Fruit fly (Drosophila melanogaster) whole organism, embryonic: ENCODE data around the gene shi.
A peak's percentile ranks its signal among the peaks of the same experiment; 100 is the strongest.

Experiments used
- Atf-2 ChIP-seq: fragments of 200-800 bp; sonication (Bioruptor generic); optimal IDR thresholded peaks from 2 replicates; lab custom pipeline; 2016; ENCODE audit warnings: missing biosample characterization, missing genetic modification characterization
- Atf3 ChIP-seq: fragments of 200-800 bp; sonication (Bioruptor generic); optimal IDR thresholded peaks from 3 replicates; lab custom pipeline; 2016; ENCODE audit warnings: missing biosample characterization, missing genetic modification characterization
- B-H2 ChIP-seq: fragments of 200-800 bp; sonication (Bioruptor generic); optimal IDR thresholded peaks from 2 replicates; lab custom pipeline; 2018; ENCODE audit warnings: missing biosample characterization, mild to moderate bottlenecking, missing genetic modification characterization
- Bgb ChIP-seq: fragments of 200-800 bp; sonication (Bioruptor generic); IDR thresholded peaks from 2 replicates; pipeline ENCODE4 v1.3.6; 2022; ENCODE audit warnings: missing biosample characterization, missing genetic modification characterization; ENCODE audit not compliant: partially characterized antibody
- CG10321 ChIP-seq: fragments of 200-800 bp; sonication (Bioruptor generic); IDR thresholded peaks from 2 replicates; pipeline ENCODE4 v1.3.6; 2022; ENCODE audit warnings: missing biosample characterization, missing genetic modification characterization
- CG10431 ChIP-seq: fragments of 200-800 bp; sonication (Bioruptor generic); optimal IDR thresholded peaks from 3 replicates; lab custom pipeline; 2018; ENCODE audit warnings: missing biosample characterization, mild to moderate bottlenecking, missing genetic modification characterization
- CG10654 ChIP-seq: fragments of 200-800 bp; sonication (Bioruptor generic); optimal IDR thresholded peaks from 2 replicates; lab custom pipeline; 2016; ENCODE audit warnings: missing biosample characterization, missing genetic modification characterization
- CG10979 ChIP-seq: fragments of 200-800 bp; sonication (Bioruptor generic); optimal IDR thresholded peaks from 2 replicates; lab custom pipeline; 2018; ENCODE audit warnings: missing biosample characterization, mild to moderate bottlenecking, missing genetic modification characterization, moderate library complexity
- CG12659 ChIP-seq: fragments of 200-800 bp; sonication (Bioruptor generic); optimal IDR thresholded peaks from 3 replicates; lab custom pipeline; 2017; ENCODE audit warnings: mild to moderate bottlenecking, missing biosample characterization, missing genetic modification reagents, missing genetic modification characterization
- CG13424 ChIP-seq: fragments of 200-800 bp; sonication (Bioruptor generic); optimal IDR thresholded peaks from 2 replicates; lab custom pipeline; 2019; ENCODE audit warnings: missing biosample characterization, mild to moderate bottlenecking, missing genetic modification characterization, moderate library complexity
- CG14965 ChIP-seq: fragments of 200-800 bp; sonication (Bioruptor generic); optimal IDR thresholded peaks from 2 replicates; lab custom pipeline; 2016; ENCODE audit warnings: missing biosample characterization, missing genetic modification characterization, borderline replicate concordance
- CG1603 ChIP-seq: fragments of 200-800 bp; sonication (Bioruptor generic); optimal IDR thresholded peaks from 2 replicates; lab custom pipeline; 2019; ENCODE audit warnings: missing biosample characterization, mild to moderate bottlenecking, missing genetic modification characterization, moderate library complexity
- CG1647 ChIP-seq: fragments of 200-800 bp; sonication (Bioruptor generic); optimal IDR thresholded peaks from 3 replicates; lab custom pipeline; 2016; ENCODE audit warnings: missing biosample characterization, missing genetic modification characterization
- CG17829 ChIP-seq: fragments of 200-800 bp; optimal IDR thresholded peaks from 2 replicates; lab custom pipeline; 2019; ENCODE audit warnings: missing biosample characterization, mild to moderate bottlenecking, missing genetic modification characterization, moderate library complexity
- CG2116 ChIP-seq: fragments of 200-800 bp; sonication (Bioruptor generic); optimal IDR thresholded peaks from 3 replicates; lab custom pipeline; 2018; ENCODE audit warnings: missing biosample characterization, mild to moderate bottlenecking, missing genetic modification characterization
- CG2202 ChIP-seq: fragments of 200-800 bp; sonication (Bioruptor generic); optimal IDR thresholded peaks from 2 replicates; lab custom pipeline; 2018; ENCODE audit warnings: missing biosample characterization, mild to moderate bottlenecking, missing genetic modification characterization
- CG30020 ChIP-seq: fragments of 200-800 bp; optimal IDR thresholded peaks from 2 replicates; lab custom pipeline; 2019; ENCODE audit warnings: missing biosample characterization, mild to moderate bottlenecking, missing genetic modification characterization, moderate library complexity
- CG33213 ChIP-seq: fragments of 200-800 bp; sonication (Bioruptor generic); optimal IDR thresholded peaks from 3 replicates; lab custom pipeline; 2016; ENCODE audit warnings: missing biosample characterization, missing genetic modification characterization
- CG4617 ChIP-seq: fragments of 200-800 bp; sonication (Bioruptor generic); optimal IDR thresholded peaks from 3 replicates; lab custom pipeline; 2016; ENCODE audit warnings: missing biosample characterization, missing genetic modification characterization, borderline replicate concordance
- CG6175 ChIP-seq: fragments of 200-800 bp; sonication (Bioruptor generic); IDR thresholded peaks from 3 replicates; pipeline ENCODE4 v1.3.6; 2022; ENCODE audit warnings: missing biosample characterization, missing genetic modification characterization
- CG6791 ChIP-seq: fragments of 200-800 bp; sonication (Bioruptor generic); IDR thresholded peaks from 3 replicates; pipeline ENCODE4 v1.3.6; 2022; ENCODE audit warnings: missing biosample characterization, missing genetic modification characterization; ENCODE audit not compliant: partially characterized antibody
- CG7745 ChIP-seq: fragments of 200-800 bp; sonication (Bioruptor generic); optimal IDR thresholded peaks from 2 replicates; lab custom pipeline; 2018; ENCODE audit warnings: missing biosample characterization, mild to moderate bottlenecking, missing genetic modification characterization, moderate library complexity
- CG9932 ChIP-seq: fragments of 200-800 bp; sonication (Bioruptor generic); IDR thresholded peaks from 2 replicates; pipeline ENCODE4 v1.3.6; 2022; ENCODE audit warnings: missing biosample characterization, missing genetic modification characterization
- Doc3 ChIP-seq: fragments of 200-800 bp; sonication (Bioruptor generic); IDR thresholded peaks from 3 replicates; pipeline ENCODE4 v1.3.6; 2022; ENCODE audit warnings: missing biosample characterization, missing genetic modification characterization; ENCODE audit not compliant: partially characterized antibody
- Dref ChIP-seq: fragments of 200-800 bp; sonication (Bioruptor generic); IDR thresholded peaks from 2 replicates; pipeline ENCODE4 v1.3.6; 2022; ENCODE audit warnings: missing biosample characterization, missing genetic modification characterization
- E2f2 ChIP-seq: fragments of 200-800 bp; sonication (Bioruptor generic); IDR thresholded peaks from 2 replicates; pipeline ENCODE4 v1.3.6; 2022; ENCODE audit warnings: missing biosample characterization, missing genetic modification characterization
- HmgD ChIP-seq: fragments of 200-800 bp; sonication (Bioruptor generic); optimal IDR thresholded peaks from 3 replicates; lab custom pipeline; 2016; ENCODE audit warnings: missing biosample characterization, missing genetic modification characterization
- MBD-R2 ChIP-seq: fragments of 200-800 bp; sonication (Bioruptor generic); IDR thresholded peaks from 2 replicates; pipeline ENCODE4 v1.3.6; 2022; ENCODE audit warnings: missing biosample characterization, missing genetic modification characterization
- MESR4 ChIP-seq: fragments of 200-800 bp; sonication (Bioruptor generic); optimal IDR thresholded peaks from 2 replicates; lab custom pipeline; 2018; ENCODE audit warnings: missing biosample characterization, mild to moderate bottlenecking, missing genetic modification characterization, moderate library complexity
- Med ChIP-seq: fragments of 200-800 bp; sonication (Bioruptor generic); peaks from one replicate; lab custom pipeline; 2016; ENCODE audit warnings: missing biosample characterization, missing genetic modification characterization, mild to moderate bottlenecking, inconsistent platforms, moderate library complexity
- Meics ChIP-seq: fragments of 200-800 bp; sonication (Bioruptor generic); optimal IDR thresholded peaks from 2 replicates; lab custom pipeline; 2017; ENCODE audit warnings: missing biosample characterization, mild to moderate bottlenecking, missing genetic modification characterization
- Myb ChIP-seq: fragments of 200-800 bp; sonication (Bioruptor generic); optimal IDR thresholded peaks from 2 replicates; lab custom pipeline; 2016; ENCODE audit warnings: missing biosample characterization, missing genetic modification characterization
- Ravus ChIP-seq: fragments of 200-800 bp; sonication (Bioruptor generic); IDR thresholded peaks from 2 replicates; pipeline ENCODE4 v1.3.6; 2022; ENCODE audit warnings: missing biosample characterization, missing genetic modification characterization
- Scr ChIP-seq: fragments of 200-800 bp; sonication (Bioruptor generic); IDR thresholded peaks from 2 replicates; pipeline ENCODE4 v1.3.6; 2022; ENCODE audit warnings: missing biosample characterization, missing genetic modification characterization; ENCODE audit not compliant: partially characterized antibody
- YL-1 ChIP-seq: fragments of 200-800 bp; sonication (Bioruptor generic); optimal IDR thresholded peaks from 3 replicates; lab custom pipeline; 2017; ENCODE audit warnings: missing biosample characterization, mild to moderate bottlenecking, missing genetic modification characterization
- amos ChIP-seq: fragments of 200-800 bp; sonication (Bioruptor generic); IDR thresholded peaks from 2 replicates; pipeline ENCODE4 v1.3.6; 2022; ENCODE audit warnings: missing biosample characterization, missing genetic modification characterization; ENCODE audit not compliant: partially characterized antibody
- btn ChIP-seq: fragments of 200-800 bp; sonication (Bioruptor generic); optimal IDR thresholded peaks from 2 replicates; lab custom pipeline; 2016; ENCODE audit warnings: missing biosample characterization, missing genetic modification characterization
- crc ChIP-seq: fragments of 200-800 bp; sonication (Bioruptor generic); optimal IDR thresholded peaks from 2 replicates; lab custom pipeline; 2016; ENCODE audit warnings: missing biosample characterization, missing genetic modification characterization
- dm ChIP-seq: fragments of 200-800 bp; sonication (Bioruptor generic); optimal IDR thresholded peaks from 3 replicates; lab custom pipeline; 2016; ENCODE audit warnings: missing biosample characterization, missing genetic modification characterization
- dmrt11E ChIP-seq: fragments of 200-800 bp; sonication (Bioruptor generic); optimal IDR thresholded peaks from 3 replicates; lab custom pipeline; 2018; ENCODE audit warnings: missing biosample characterization, mild to moderate bottlenecking, missing genetic modification characterization, moderate library complexity
- dysf ChIP-seq: fragments of 200-800 bp; sonication (Bioruptor generic); IDR thresholded peaks from 3 replicates; pipeline ENCODE4 v1.3.6; 2022; ENCODE audit warnings: missing biosample characterization, missing genetic modification characterization
- gfzf ChIP-seq: fragments of 200-800 bp; sonication (Bioruptor generic); optimal IDR thresholded peaks from 2 replicates; lab custom pipeline; 2016; ENCODE audit warnings: missing biosample characterization, mild to moderate bottlenecking, missing genetic modification characterization, moderate library complexity
- nom ChIP-seq: fragments of 200-800 bp; sonication (Bioruptor generic); optimal IDR thresholded peaks from 2 replicates; lab custom pipeline; 2017; ENCODE audit warnings: missing biosample characterization, missing genetic modification characterization, mild to moderate bottlenecking, moderate library complexity, missing genetic modification reagents
- run ChIP-seq: fragments of 200-800 bp; sonication (Bioruptor generic); optimal IDR thresholded peaks from 3 replicates; lab custom pipeline; 2018; ENCODE audit warnings: missing biosample characterization, mild to moderate bottlenecking, missing genetic modification characterization
- stwl ChIP-seq: fragments of 200-800 bp; sonication (Bioruptor generic); optimal IDR thresholded peaks from 3 replicates; lab custom pipeline; 2018; ENCODE audit warnings: missing biosample characterization, mild to moderate bottlenecking, missing genetic modification characterization, moderate library complexity
- toy ChIP-seq: fragments of 200-800 bp; sonication (Bioruptor generic); IDR thresholded peaks from 2 replicates; pipeline ENCODE4 v1.3.6; 2022; ENCODE audit warnings: missing biosample characterization, missing genetic modification characterization
- unc-4 ChIP-seq: fragments of 200-800 bp; sonication (Bioruptor generic); IDR thresholded peaks from 2 replicates; pipeline ENCODE4 v1.3.6; 2022; ENCODE audit warnings: missing biosample characterization, missing genetic modification characterization; ENCODE audit not compliant: partially characterized antibody
- zen ChIP-seq: fragments of 200-800 bp; sonication (Bioruptor generic); optimal IDR thresholded peaks from 3 replicates; lab custom pipeline; 2018; ENCODE audit warnings: missing biosample characterization, mild to moderate bottlenecking, missing genetic modification characterization, moderate library complexity

shi gene

DNA sequence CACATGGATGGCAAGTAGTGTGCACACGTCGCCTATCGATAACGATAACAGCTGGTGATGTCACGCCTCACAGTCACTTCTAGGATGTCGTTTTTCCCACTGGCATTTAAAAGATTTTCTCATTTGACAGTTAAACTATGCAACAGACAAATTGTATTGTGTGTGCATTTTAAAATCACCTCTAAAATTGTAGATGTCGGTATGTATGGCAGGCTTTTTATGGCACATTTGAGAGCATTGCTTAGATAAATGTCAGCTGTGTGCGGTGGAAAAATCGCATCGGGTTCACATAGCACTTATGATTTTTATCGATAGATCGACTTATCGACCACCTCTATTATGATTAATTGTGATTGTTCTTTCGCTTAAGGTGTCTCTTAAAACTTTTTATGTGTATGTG is 47.8 kb upstream of the shi start, which contains the start of the genes ArgRS and CG8578 (continued):
- TF ChIP-seq zen (tag; lab: Kevin White, UChicago), result peak; percentile 34
- TF ChIP-seq CG10979, result peak; percentile 21
- TF ChIP-seq btn (GFP tag; lab: Kevin White, UChicago), result no peak
- no peak for TF ChIP-seq nom (GFP tag; lab: Kevin White, UChicago)
- peak; percentile 29 for TF ChIP-seq HmgD (GFP tag; lab: Kevin White, UChicago)
- TF ChIP-seq CG6175 (GFP tag; lab: Robert Waterston, UW), result no peak
- peak; percentile 38; the same call in 1 of the 2 replicates for TF ChIP-seq E2f2 (GFP tag; lab: Robert Waterston, UW)
- peak; percentile 6 for TF ChIP-seq Atf-2 (GFP tag; lab: Kevin White, UChicago)
- TF ChIP-seq CG7745 (tag; lab: Kevin White, UChicago), result no peak
- TF ChIP-seq, all 482 proteins: peak for 213

DNA sequence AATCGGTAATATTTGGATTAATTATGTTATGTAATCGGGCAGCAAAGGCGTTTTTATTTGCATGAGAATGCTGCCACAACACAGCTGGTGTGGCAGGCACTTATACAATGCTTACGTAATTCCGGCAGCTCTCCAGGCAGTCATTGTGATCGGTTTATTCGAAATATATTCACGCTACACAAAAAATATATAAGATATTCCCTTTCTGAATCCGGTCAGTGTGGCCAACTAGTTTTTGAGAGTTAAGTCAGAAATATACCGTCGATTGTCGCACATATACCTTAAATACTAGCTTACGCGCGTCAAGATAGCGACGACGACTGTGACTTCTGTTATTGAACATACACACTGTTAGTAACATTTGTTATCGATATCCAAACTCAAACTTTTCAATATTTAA is 42.9 kb upstream of the shi start, which contains the start of gene sun:
Gene sun, minus strand, starts transcription at position 238 of the 400 bp plus-strand sequence.
- TF ChIP-seq CG10431 (GFP tag; lab: Kevin White, UChicago), result no peak
- peak; percentile 20 for TF ChIP-seq CG2116 (GFP tag; lab: Kevin White, UChicago)
- no peak for TF ChIP-seq CG10321 (GFP tag; lab: Robert Waterston, UW)
- TF ChIP-seq Scr (GFP tag; lab: Robert Waterston, UW), result peak; percentile 20; the same call in 1 of the 2 replicates
- TF ChIP-seq YL-1 (GFP tag; lab: Kevin White, UChicago), result peak; percentile 73
- no peak for TF ChIP-seq CG9932
- no peak for TF ChIP-seq CG6791 (GFP tag; lab: Robert Waterston, UW)
- 0 out of 3 replicates have a peak, but pooled peaks have one; percentile 37 for TF ChIP-seq Doc3
- TF ChIP-seq Myb (GFP tag; lab: Kevin White, UChicago), result peak; percentile 40
- no peak for TF ChIP-seq crc (GFP tag; lab: Kevin White, UChicago)
- peak; percentile 78 for TF ChIP-seq gfzf (GFP tag; lab: Kevin White, UChicago)
- peak; percentile 87 for TF ChIP-seq MESR4 (GFP tag; lab: Kevin White, UChicago)
- TF ChIP-seq Ravus (GFP tag; lab: Robert Waterston, UW), result no peak
- no peak for TF ChIP-seq CG33213 (GFP tag; lab: Kevin White, UChicago)
- TF ChIP-seq CG17829 (tag; lab: Kevin White, UChicago), result peak; percentile 18
- no peak for TF ChIP-seq CG2202 (tag; lab: Kevin White, UChicago)
- TF ChIP-seq CG1603 (tag; lab: Kevin White, UChicago), result peak; percentile 99
- TF ChIP-seq Meics, result no peak
- TF ChIP-seq unc-4 (GFP tag; lab: Robert Waterston, UW), result peak; percentile 35; the same call in 1 of the 2 replicates
- no peak for TF ChIP-seq dmrt11E (tag; lab: Kevin White, UChicago)
- no peak; the same call in 1 of the 2 replicates for TF ChIP-seq amos
- TF ChIP-seq Bgb (GFP tag; lab: Robert Waterston, UW), result peak; percentile 38; the same call in 1 of the 2 replicates
- TF ChIP-seq CG13424 (tag; lab: Kevin White, UChicago), result no peak
- TF ChIP-seq toy, result no peak
- TF ChIP-seq CG14965 (GFP tag; lab: Kevin White, UChicago), result no peak
- peak; percentile 82 for TF ChIP-seq Med (GFP tag; lab: Kevin White, UChicago)
- TF ChIP-seq B-H2 (GFP tag; lab: Kevin White, UChicago), result no peak
- peak; percentile 60 for TF ChIP-seq Dref (GFP tag; lab: Robert Waterston, UW)
- TF ChIP-seq stwl (tag; lab: Kevin White, UChicago), result peak; percentile 56
- peak; percentile 65 for TF ChIP-seq CG12659 (GFP tag; lab: Kevin White, UChicago)
- no peak for TF ChIP-seq Atf3 (GFP tag; lab: Kevin White, UChicago)
- TF ChIP-seq run (tag; lab: Kevin White, UChicago), result no peak
- TF ChIP-seq MBD-R2 (GFP tag; lab: Robert Waterston, UW), result peak; percentile 37; the same call in 1 of the 2 replicates
- no peak for TF ChIP-seq dm (GFP tag; lab: Kevin White, UChicago)
- peak; percentile 82 for TF ChIP-seq CG30020 (tag; lab: Kevin White, UChicago)
- no peak for TF ChIP-seq CG10654 (GFP tag; lab: Kevin White, UChicago)
- no peak for TF ChIP-seq dysf (GFP tag; lab: Robert Waterston, UW)
- TF ChIP-seq CG4617, result peak; percentile 55
- TF ChIP-seq E2f2 (GFP tag; lab: Robert Waterston, UW), result 0 out of 2 replicates have a peak, but pooled peaks have one; percentile 38
- no peak for TF ChIP-seq CG1647 (GFP tag; lab: Kevin White, UChicago)
